5 fruit fly cellular contexts compared by ENCODE assay signal in genomic region chr2L:5000287-5000871, dm6.
TF ChIP-seq lines count a peak whose summit lies in the region.

No protein-coding gene starts in this region.

- TF ChIP-seq CTCF in whole organism, embryonic (GFP tag; optimal IDR thresholded peaks at IDR 0.05; lab: Kevin White, UChicago): peak; percentile 20

TF ChIP-seq in whole organism, adult, 20 proteins besides CTCF, POLR2A, EP300 and RAD21 (continues in another document):
- TF ChIP-seq bab1 (GFP tag; optimal IDR thresholded peaks at IDR 0.05; lab: Kevin White, UChicago): peak; percentile 76
- TF ChIP-seq CG33017 (tag; optimal IDR thresholded peaks at IDR 0.05; lab: Kevin White, UChicago): peak; percentile 95
- no peak for TF ChIP-seq cnc (optimal IDR thresholded peaks at IDR 0.05; lab: Kevin White, UChicago)
- peak; percentile 18 for TF ChIP-seq tj (GFP tag; optimal IDR thresholded peaks at IDR 0.05; lab: Kevin White, UChicago)
- peak; percentile 41 for TF ChIP-seq ovo (GFP tag; optimal IDR thresholded peaks at IDR 0.05; lab: Kevin White, UChicago)
- peak; percentile 77 for TF ChIP-seq Hr96 (GFP tag; optimal IDR thresholded peaks at IDR 0.05; lab: Kevin White, UChicago)
- TF ChIP-seq CG7101 (tag; optimal IDR thresholded peaks at IDR 0.05; lab: Kevin White, UChicago): peak; percentile 92
- TF ChIP-seq CG14711 (tag; optimal IDR thresholded peaks at IDR 0.05; lab: Kevin White, UChicago): peak; percentile 76
- peak; percentile 91 for TF ChIP-seq CG5204 (GFP tag; optimal IDR thresholded peaks at IDR 0.05; lab: Kevin White, UChicago)
- TF ChIP-seq CG11617 (GFP tag; optimal IDR thresholded peaks at IDR 0.05; lab: Kevin White, UChicago): peak; percentile 86
- peak; percentile 83 for TF ChIP-seq CG12768 (GFP tag; optimal IDR thresholded peaks at IDR 0.05; lab: Kevin White, UChicago)
- TF ChIP-seq pad (GFP tag; optimal IDR thresholded peaks at IDR 0.05; lab: Kevin White, UChicago): peak; percentile 18
- peak; percentile 65 for TF ChIP-seq Mnt (GFP tag; optimal IDR thresholded peaks at IDR 0.05; lab: Kevin White, UChicago)
- TF ChIP-seq Clk (GFP tag; optimal IDR thresholded peaks at IDR 0.05; lab: Kevin White, UChicago): peak; percentile 56
- TF ChIP-seq cic (GFP tag; optimal IDR thresholded peaks at IDR 0.05; lab: Kevin White, UChicago): peak; percentile 55
- TF ChIP-seq CG1620 (GFP tag; optimal IDR thresholded peaks at IDR 0.05; lab: Kevin White, UChicago): peak; percentile 34
- peak; percentile 95 for TF ChIP-seq kay (GFP tag; lab: Kevin White, UChicago; ENCODE audit: borderline replicate concordance)
- TF ChIP-seq toe (GFP tag; optimal IDR thresholded peaks at IDR 0.05; lab: Kevin White, UChicago): peak; percentile 80

TF ChIP-seq in whole organism, embryonic, 481 proteins besides CTCF, POLR2A, EP300 and RAD21 (continues in another document):
- TF ChIP-seq dm (GFP tag; optimal IDR thresholded peaks at IDR 0.05; lab: Kevin White, UChicago): no peak
- TF ChIP-seq CG10209 (GFP tag; optimal IDR thresholded peaks at IDR 0.05; lab: Kevin White, UChicago): peak; percentile 83
- TF ChIP-seq jumu (GFP tag; optimal IDR thresholded peaks at IDR 0.05; lab: Kevin White, UChicago): peak; percentile 76
- no peak for TF ChIP-seq CG7963 (GFP tag; IDR thresholded peaks at IDR 0.05; lab: Robert Waterston, UW; ENCODE audit: partially characterized antibody)
- TF ChIP-seq CG14441 (GFP tag; IDR thresholded peaks at IDR 0.05; lab: Robert Waterston, UW): peak; percentile 80
- peak; percentile 62 for TF ChIP-seq CG6683 (GFP tag; optimal IDR thresholded peaks at IDR 0.05; lab: Kevin White, UChicago)
- peak; percentile 85 for TF ChIP-seq HHEX (GFP tag; optimal IDR thresholded peaks at IDR 0.05; lab: Kevin White, UChicago)
- peak; percentile 55 for TF ChIP-seq Spps (tag; optimal IDR thresholded peaks at IDR 0.05; lab: Kevin White, UChicago)
- peak; percentile 93 for TF ChIP-seq Ets65A (GFP tag; lab: Kevin White, UChicago)
- TF ChIP-seq CG4424 (GFP tag; optimal IDR thresholded peaks at IDR 0.05; lab: Kevin White, UChicago): peak; percentile 75
- TF ChIP-seq CG4360 (GFP tag; IDR thresholded peaks at IDR 0.05; lab: Robert Waterston, UW): 0 out of 2 replicates have a peak, but pooled peaks have one; percentile 32
- TF ChIP-seq CG7372 (GFP tag; IDR thresholded peaks at IDR 0.05; lab: Robert Waterston, UW): peak; percentile 79
- no peak for TF ChIP-seq CG31388 (GFP tag; optimal IDR thresholded peaks at IDR 0.05; lab: Kevin White, UChicago)
- no peak for TF ChIP-seq tna (GFP tag; IDR thresholded peaks at IDR 0.05; lab: Robert Waterston, UW; ENCODE audit: partially characterized antibody)
- peak; percentile 53 for TF ChIP-seq Dbx (GFP tag; IDR thresholded peaks at IDR 0.05; lab: Robert Waterston, UW)
- TF ChIP-seq CG14014 (GFP tag; IDR thresholded peaks at IDR 0.05; lab: Robert Waterston, UW): peak; percentile 78
- TF ChIP-seq inv (GFP tag; IDR thresholded peaks at IDR 0.05; lab: Robert Waterston, UW; ENCODE audit: partially characterized antibody): no peak
- TF ChIP-seq CG6791 (GFP tag; IDR thresholded peaks at IDR 0.05; lab: Robert Waterston, UW; ENCODE audit: partially characterized antibody): peak; percentile 26; the same call in 1 of the 3 replicates

TF ChIP-seq in whole organism, prepupa, 60 proteins besides CTCF, POLR2A, EP300 and RAD21 (continues in another document):
- peak; percentile 94 for TF ChIP-seq esn (GFP tag; optimal IDR thresholded peaks at IDR 0.05; lab: Kevin White, UChicago)
- TF ChIP-seq lz (GFP tag; optimal IDR thresholded peaks at IDR 0.05; lab: Kevin White, UChicago): peak; percentile 92
- TF ChIP-seq CG34406 (GFP tag; optimal IDR thresholded peaks at IDR 0.05; lab: Kevin White, UChicago): peak; percentile 80
- peak; percentile 88 for TF ChIP-seq pdm3 (GFP tag; optimal IDR thresholded peaks at IDR 0.05; lab: Kevin White, UChicago)
- peak; percentile 78 for TF ChIP-seq CG10631 (GFP tag; optimal IDR thresholded peaks at IDR 0.05; lab: Kevin White, UChicago)
- peak; percentile 64 for TF ChIP-seq CG1621 (tag; optimal IDR thresholded peaks at IDR 0.05; lab: Kevin White, UChicago)
- TF ChIP-seq salr (GFP tag; optimal IDR thresholded peaks at IDR 0.05; lab: Kevin White, UChicago): peak; percentile 70 to 82
- TF ChIP-seq CG8632 (GFP tag; optimal IDR thresholded peaks at IDR 0.05; lab: Kevin White, UChicago): peak; percentile 79
- peak; percentile 64 for TF ChIP-seq CG11294 (GFP tag; IDR thresholded peaks at IDR 0.05; lab: Robert Waterston, UW)
- TF ChIP-seq CG8119 (GFP tag; IDR thresholded peaks at IDR 0.05; lab: Robert Waterston, UW): peak; percentile 82
- peak; percentile 86 for TF ChIP-seq Sox102F (GFP tag; optimal IDR thresholded peaks at IDR 0.05; lab: Kevin White, UChicago)
- TF ChIP-seq Gug (GFP tag; IDR thresholded peaks at IDR 0.05; lab: Robert Waterston, UW): peak; percentile 75
- TF ChIP-seq CG11902 (GFP tag; optimal IDR thresholded peaks at IDR 0.05; lab: Kevin White, UChicago): peak; percentile 67
- TF ChIP-seq svp (GFP tag; lab: Kevin White, UChicago): peak; percentile 92
- peak; percentile 87 for TF ChIP-seq CG15336 (GFP tag; IDR thresholded peaks at IDR 0.05; lab: Robert Waterston, UW)
- TF ChIP-seq Hr4 (GFP tag; optimal IDR thresholded peaks at IDR 0.05; lab: Kevin White, UChicago): peak; percentile 73
- TF ChIP-seq Smox (GFP tag; optimal IDR thresholded peaks at IDR 0.05; lab: Kevin White, UChicago): peak; percentile 86
- peak; percentile 63 for TF ChIP-seq Eip93F (GFP tag; optimal IDR thresholded peaks at IDR 0.05; lab: Kevin White, UChicago)
- peak; percentile 85 for TF ChIP-seq CG6163 (GFP tag; IDR thresholded peaks at IDR 0.05; lab: Robert Waterston, UW)

TF ChIP-seq in whole organism, pupa, 21 proteins besides CTCF, POLR2A, EP300 and RAD21 (continues in another document):
- TF ChIP-seq CG17806 (tag; optimal IDR thresholded peaks at IDR 0.05; lab: Kevin White, UChicago): peak; percentile 83
- peak; percentile 85 for TF ChIP-seq Pif1B (GFP tag; optimal IDR thresholded peaks at IDR 0.05; lab: Kevin White, UChicago)
- TF ChIP-seq Pif1A (GFP tag; optimal IDR thresholded peaks at IDR 0.05; lab: Kevin White, UChicago): peak; percentile 87
- peak; percentile 69 for TF ChIP-seq fd96Ca (GFP tag; IDR thresholded peaks at IDR 0.05; lab: Robert Waterston, UW)
- TF ChIP-seq CG8159 (tag; optimal IDR thresholded peaks at IDR 0.05; lab: Kevin White, UChicago): peak; percentile 91
- TF ChIP-seq CG12605 (GFP tag; IDR thresholded peaks at IDR 0.05; lab: Robert Waterston, UW): peak; percentile 59; the same call in 1 of the 2 replicates
- peak; percentile 93 for TF ChIP-seq CG15710 (tag; optimal IDR thresholded peaks at IDR 0.05; lab: Kevin White, UChicago)
- peak; percentile 85 for TF ChIP-seq D1 (tag; optimal IDR thresholded peaks at IDR 0.05; lab: Kevin White, UChicago)
- TF ChIP-seq Snoo (tag; optimal IDR thresholded peaks at IDR 0.05; lab: Kevin White, UChicago): peak; percentile 73
- TF ChIP-seq CG32121 (GFP tag; IDR thresholded peaks at IDR 0.05; lab: Robert Waterston, UW): peak; percentile 32
- no peak for TF ChIP-seq CG10348 (GFP tag; IDR thresholded peaks at IDR 0.05; lab: Robert Waterston, UW)
- TF ChIP-seq Ets98B (GFP tag; IDR thresholded peaks at IDR 0.05; lab: Robert Waterston, UW): peak; percentile 66
- TF ChIP-seq CG9948 (tag; optimal IDR thresholded peaks at IDR 0.05; lab: Kevin White, UChicago): peak; percentile 87
- TF ChIP-seq CG14655 (GFP tag; optimal IDR thresholded peaks at IDR 0.05; lab: Kevin White, UChicago): peak; percentile 84
- peak; percentile 47 for TF ChIP-seq EcR (GFP tag; optimal IDR thresholded peaks at IDR 0.05; lab: Kevin White, UChicago)
- peak; percentile 83 for TF ChIP-seq CG13204 (GFP tag; optimal IDR thresholded peaks at IDR 0.05; lab: Kevin White, UChicago)
- peak; percentile 85 for TF ChIP-seq CG34367 (tag; optimal IDR thresholded peaks at IDR 0.05; lab: Kevin White, UChicago)
- peak; percentile 66 for TF ChIP-seq gl (tag; optimal IDR thresholded peaks at IDR 0.05; lab: Kevin White, UChicago)
- peak; percentile 70 for TF ChIP-seq CG8301 (tag; optimal IDR thresholded peaks at IDR 0.05; lab: Kevin White, UChicago)
- 0 out of 2 replicates have a peak, but pooled peaks have one; percentile 7 for TF ChIP-seq rn (GFP tag; IDR thresholded peaks at IDR 0.05; lab: Robert Waterston, UW)

TF ChIP-seq in whole organism, wandering third instar larva, 38 proteins besides CTCF, POLR2A, EP300 and RAD21 (continues in another document):
- peak; percentile 82 for TF ChIP-seq Jra (GFP tag; optimal IDR thresholded peaks at IDR 0.05; lab: Kevin White, UChicago)
- no peak for TF ChIP-seq CrebA (GFP tag; optimal IDR thresholded peaks at IDR 0.05; lab: Kevin White, UChicago; ENCODE audit: borderline replicate concordance)
- TF ChIP-seq dsf (GFP tag; optimal IDR thresholded peaks at IDR 0.05; lab: Kevin White, UChicago; ENCODE audit: borderline replicate concordance): peak; percentile 51
- no peak for TF ChIP-seq Hr83 (GFP tag; optimal IDR thresholded peaks at IDR 0.05; lab: Kevin White, UChicago; ENCODE audit: poor library complexity, severe bottlenecking)
- no peak for TF ChIP-seq N (GFP tag; optimal IDR thresholded peaks at IDR 0.05; lab: Kevin White, UChicago)
- TF ChIP-seq CG9705 (GFP tag; optimal IDR thresholded peaks at IDR 0.05; lab: Kevin White, UChicago): peak; percentile 76
- peak; percentile 92 for TF ChIP-seq h (GFP tag; optimal IDR thresholded peaks at IDR 0.05; lab: Kevin White, UChicago)
- TF ChIP-seq psq (GFP tag; optimal IDR thresholded peaks at IDR 0.05; lab: Kevin White, UChicago): peak; percentile 89
- peak; percentile 95 for TF ChIP-seq fru (GFP tag; optimal IDR thresholded peaks at IDR 0.05; lab: Kevin White, UChicago)
- peak; percentile 91 for TF ChIP-seq ey (GFP tag; optimal IDR thresholded peaks at IDR 0.05; lab: Kevin White, UChicago)
- peak; percentile 85 for TF ChIP-seq Hnf4 (GFP tag; optimal IDR thresholded peaks at IDR 0.05; lab: Kevin White, UChicago)
- TF ChIP-seq GATAd (GFP tag; optimal IDR thresholded peaks at IDR 0.05; lab: Kevin White, UChicago): no peak
- no peak for TF ChIP-seq Abd-B (GFP tag; optimal IDR thresholded peaks at IDR 0.05; lab: Kevin White, UChicago)
- TF ChIP-seq foxo (GFP tag; optimal IDR thresholded peaks at IDR 0.05; lab: Kevin White, UChicago): peak; percentile 52 to 88
- TF ChIP-seq OdsH (GFP tag; optimal IDR thresholded peaks at IDR 0.05; lab: Kevin White, UChicago): peak; percentile 88
- TF ChIP-seq CG32264 (GFP tag; optimal IDR thresholded peaks at IDR 0.05; lab: Kevin White, UChicago): peak; percentile 76
- TF ChIP-seq sage (GFP tag; optimal IDR thresholded peaks at IDR 0.05; lab: Kevin White, UChicago): peak; percentile 69
- TF ChIP-seq dl (GFP tag; optimal IDR thresholded peaks at IDR 0.05; lab: Kevin White, UChicago; ENCODE audit: insufficient read depth in 1 of 2, partially characterized antibody in 2 of 2): no peak
- peak; percentile 63 for TF ChIP-seq Rel (GFP tag; optimal IDR thresholded peaks at IDR 0.05; lab: Kevin White, UChicago)
- TF ChIP-seq Rel (tag; optimal IDR thresholded peaks at IDR 0.05; lab: Kevin White, UChicago): peak; percentile 62
- no peak for TF ChIP-seq Vsx2 (GFP tag; optimal IDR thresholded peaks at IDR 0.05; lab: Kevin White, UChicago; ENCODE audit: partially characterized antibody)
- peak; percentile 96 for TF ChIP-seq woc (GFP tag; optimal IDR thresholded peaks at IDR 0.05; lab: Kevin White, UChicago)
